Fruit fly (Drosophila melanogaster): ENCODE measurements around the gene CG5282.

DNA sequence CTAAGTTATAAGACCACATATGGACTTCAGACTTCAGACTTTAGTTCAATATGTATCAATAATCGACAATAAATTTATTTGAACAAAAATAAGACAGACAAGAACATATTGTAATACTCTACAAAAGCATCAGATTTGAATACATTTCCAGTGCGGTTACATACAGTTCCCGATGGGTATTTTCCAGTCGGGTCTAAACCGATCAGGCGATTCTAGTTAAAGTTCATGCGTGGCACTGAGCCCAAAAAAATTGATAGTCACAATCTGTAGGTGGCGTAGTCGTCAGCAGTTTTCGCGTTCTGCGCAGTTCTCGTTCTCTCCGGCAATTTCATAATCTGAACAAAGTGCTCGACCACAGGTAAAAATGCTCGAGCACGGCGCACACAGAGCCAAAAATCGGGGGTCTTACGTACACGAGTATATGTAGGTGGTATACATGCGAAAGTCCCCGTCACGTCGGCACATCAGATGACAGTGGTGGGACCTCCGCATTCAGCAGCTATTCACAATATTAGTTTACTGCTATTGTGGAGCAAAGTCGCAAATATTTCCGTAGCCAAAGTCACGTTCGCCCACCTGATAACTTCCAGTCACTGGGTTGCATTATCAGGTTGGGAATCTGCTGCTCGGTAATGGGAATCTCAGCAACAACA, 30.5 kb downstream of the CG5282 start:
- TF ChIP-seq CG8301 (tag; optimal IDR thresholded peaks at IDR 0.05) (no peak), CG17806 (tag; optimal IDR thresholded peaks at IDR 0.05) (no peak), EcR (GFP tag; optimal IDR thresholded peaks at IDR 0.05) (no peak), CG8159 (tag; optimal IDR thresholded peaks at IDR 0.05) (no peak), D1 (tag; optimal IDR thresholded peaks at IDR 0.05) (no peak)
